Fruit fly (Drosophila melanogaster): ENCODE data around the gene CG15891.

DNA sequence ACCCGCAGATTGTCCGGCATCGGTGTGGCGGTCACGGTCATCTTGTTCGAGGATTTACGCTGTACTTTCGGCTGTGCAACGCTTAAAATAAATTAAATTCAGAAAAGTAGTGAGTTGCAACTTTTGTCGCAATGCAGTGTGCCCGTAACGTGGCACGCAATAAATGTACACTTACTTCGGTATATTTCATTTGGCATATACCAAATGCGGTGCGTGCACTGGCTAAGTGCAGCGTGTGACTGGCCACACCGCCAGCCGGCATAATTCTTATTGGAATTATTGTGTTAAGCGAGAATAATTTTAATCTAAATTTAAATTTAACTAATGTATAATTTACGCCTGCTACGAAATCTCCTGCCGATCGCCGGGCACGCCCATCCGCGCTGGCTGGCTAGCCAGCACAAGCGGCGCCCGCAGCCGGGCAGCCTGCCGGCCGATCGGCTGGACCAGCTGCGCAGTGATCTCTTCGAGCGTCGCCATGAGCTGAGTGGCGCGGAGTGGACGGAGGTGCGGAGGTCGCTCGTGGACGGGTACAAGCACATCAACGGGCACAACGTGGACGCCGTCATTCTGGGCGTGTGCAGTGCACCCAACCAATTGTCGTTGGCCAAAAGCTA, 4.0 kb downstream of the CG15891 start, which contains the start of the genes Rpt4 and mldr:
- TF ChIP-seq usp (GFP tag; optimal IDR thresholded peaks at IDR 0.05) (no peak), pan (optimal IDR thresholded peaks at IDR 0.05) (no peak), psq (optimal IDR thresholded peaks at IDR 0.05) (no peak), CG8478 (optimal IDR thresholded peaks at IDR 0.05) (no peak), EcR (GFP tag; optimal IDR thresholded peaks at IDR 0.05) (no peak)
